Worm (Caenorhabditis elegans) whole organism, midembryonic: ENCODE results near the gene nta-1.

Source experiments
- T22C8.4 ChIP-seq: fragments of 200-800 bp; sonication (Bioruptor generic); IDR thresholded peaks from 2 replicates; pipeline ENCODE4 v1.3.6; 2022; ENCODE audit warnings: missing genetic modification characterization, missing compliant biosample characterization
- cog-1 ChIP-seq: sonication (generic microtip); optimal IDR thresholded peaks from 2 replicates; lab custom pipeline; 2016; ENCODE audit warnings: missing genetic modification characterization, missing compliant biosample characterization
- flt-1 ChIP-seq: fragments of 200-800 bp; sonication (Bioruptor generic); IDR thresholded peaks from 2 replicates; pipeline ENCODE4 v1.3.6; 2022; ENCODE audit warnings: missing genetic modification characterization, missing compliant biosample characterization
- klf-2 ChIP-seq: fragments of 200-800 bp; sonication (Bioruptor generic); conservative IDR thresholded peaks from 2 replicates; pipeline ENCODE4 v1.3.6; 2022; ENCODE audit warnings: missing genetic modification reagents, missing genetic modification characterization, missing compliant biosample characterization
- med-1 ChIP-seq: sonication (generic microtip); optimal IDR thresholded peaks from 2 replicates; lab custom pipeline; 2017; ENCODE audit warnings: missing genetic modification characterization, mild to moderate bottlenecking, missing compliant biosample characterization, antibody characterized with exemption, missing genetic modification reagents; ENCODE audit not compliant: insufficient read depth
- ref-1 ChIP-seq: fragments of 200-800 bp; sonication (Bioruptor generic); conservative IDR thresholded peaks from 2 replicates; pipeline ENCODE4 v1.3.6; 2022; ENCODE audit warnings: missing genetic modification reagents, missing genetic modification characterization, missing compliant biosample characterization
- tab-1 ChIP-seq: fragments of 200-800 bp; sonication (Bioruptor generic); IDR thresholded peaks from 2 replicates; pipeline ENCODE4 v1.3.6; 2022; ENCODE audit warnings: missing genetic modification characterization, missing compliant biosample characterization
- ztf-23 ChIP-seq: fragments of 200-800 bp; sonication (Bioruptor generic); IDR thresholded peaks from 2 replicates; pipeline ENCODE4 v1.3.6; 2022; ENCODE audit warnings: missing genetic modification reagents, missing genetic modification characterization, missing compliant biosample characterization
- ztf-29 ChIP-seq: fragments of 200-800 bp; sonication (Bioruptor generic); IDR thresholded peaks from 2 replicates; pipeline ENCODE4 v1.3.6; 2022; ENCODE audit warnings: missing genetic modification reagents, missing genetic modification characterization, missing compliant biosample characterization

- TF ChIP-seq ref-1 = no peak
- no peak for TF ChIP-seq ztf-29 (GFP tag; lab: Robert Waterston, UW)
- no peak for TF ChIP-seq T22C8.4
- TF ChIP-seq klf-2 (GFP tag; lab: Robert Waterston, UW) = no peak
- TF ChIP-seq flt-1 (GFP tag; lab: Robert Waterston, UW) = no peak
- TF ChIP-seq cog-1 = no peak
- TF ChIP-seq med-1 = no peak
- no peak for TF ChIP-seq tab-1
- TF ChIP-seq ztf-23 (GFP tag; lab: Robert Waterston, UW) = no peak
Observed at ce11 chrII:3721016-3721415, 22.6 kb downstream of the nta-1 start, which contains the start of gene C46E10.3.
